Fruit fly (Drosophila melanogaster) S2 (cell line): ENCODE data around the gene sdt.
A peak's percentile ranks its signal among the peaks of the same experiment; 100 is the strongest.

ENCODE experiments used
- CG8478 ChIP-seq: fragments of >200 bp; optimal IDR thresholded peaks from 2 replicates; lab custom pipeline; 2018
- CTCF ChIP-seq, 2 experiments: fragments of >200 bp; optimal IDR thresholded peaks; 2 replicates each; lab custom pipeline; 2018

The sdt gene

dm6 chrX:8178165-8178955 is at the start of gene sdt:
Gene sdt, plus strand, starts transcription at chrX:8178549.
- TF ChIP-seq CTCF (optimal IDR thresholded peaks at IDR 0.05; lab: Kevin White, UChicago), result no peak
- no peak for TF ChIP-seq CG8478 (lab: Kevin White, UChicago)

- TF ChIP-seq CG8478 (lab: Kevin White, UChicago) (no peak), CTCF (optimal IDR thresholded peaks at IDR 0.05; lab: Kevin White, UChicago) (no peak)
Measured at dm6 chrX:8129204-8129997, 48.9 kb upstream of the sdt start, which contains the start of gene CG2116. Gene CG2116, plus strand, starts transcription at chrX:8129812.

DNA sequence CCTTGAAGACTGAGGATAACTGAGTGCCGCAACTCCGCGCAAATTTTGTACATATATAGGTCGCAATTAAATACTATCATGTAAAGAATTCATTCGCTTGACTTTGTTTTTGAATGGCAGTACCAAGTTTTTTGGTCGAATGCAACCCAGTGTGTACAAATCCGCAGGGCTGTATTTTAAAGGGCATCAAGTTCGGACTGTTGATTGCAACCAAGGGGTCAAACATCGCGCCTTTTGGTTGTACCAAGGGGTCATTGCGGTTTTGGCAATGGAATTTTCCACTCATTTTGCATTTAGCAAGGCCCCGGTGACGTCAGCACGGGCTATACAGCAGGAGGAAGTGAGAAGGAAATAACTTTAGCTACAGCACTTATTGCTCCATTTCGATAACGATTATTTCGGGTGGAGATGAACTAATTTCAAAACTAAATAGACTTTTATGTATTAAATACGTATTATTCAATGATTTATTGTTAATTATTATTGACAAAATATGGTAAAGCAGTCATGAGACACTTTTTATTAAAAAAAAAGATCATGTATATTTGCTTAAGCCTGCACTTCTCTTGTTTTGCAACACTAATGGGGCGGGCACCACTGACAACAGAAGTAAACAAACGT is 46.5 kb upstream of the sdt start, which contains the start of gene CG10958:
TSS of gene CG10958 (plus strand) at position 593 of the 621 bp plus-strand sequence.
- TF ChIP-seq CG8478 (lab: Kevin White, UChicago) (no peak), CTCF (optimal IDR thresholded peaks at IDR 0.05; lab: Kevin White, UChicago) (no peak)

dm6 chrX:8135420-8135874 is 42.9 kb upstream of the sdt start, which contains the start of the genes cyr and CG2120:
Gene cyr, minus strand, starts transcription at chrX:8135713.
Gene CG2120, plus strand, starts transcription at chrX:8135824.
- TF ChIP-seq CTCF (optimal IDR thresholded peaks at IDR 0.05; lab: Kevin White, UChicago) (no peak), CG8478 (lab: Kevin White, UChicago) (no peak)

dm6 chrX:8137285-8137684 is 41.1 kb upstream of the sdt start:
- no peak for TF ChIP-seq CG8478 (lab: Kevin White, UChicago)
- TF ChIP-seq CTCF (optimal IDR thresholded peaks at IDR 0.05; lab: Kevin White, UChicago), result no peak

- no peak for TF ChIP-seq CG8478 (lab: Kevin White, UChicago)
- no peak for TF ChIP-seq CTCF (optimal IDR thresholded peaks at IDR 0.05; lab: Kevin White, UChicago)
Measured at dm6 chrX:8140707-8141106, 37.6 kb upstream of the sdt start.

DNA sequence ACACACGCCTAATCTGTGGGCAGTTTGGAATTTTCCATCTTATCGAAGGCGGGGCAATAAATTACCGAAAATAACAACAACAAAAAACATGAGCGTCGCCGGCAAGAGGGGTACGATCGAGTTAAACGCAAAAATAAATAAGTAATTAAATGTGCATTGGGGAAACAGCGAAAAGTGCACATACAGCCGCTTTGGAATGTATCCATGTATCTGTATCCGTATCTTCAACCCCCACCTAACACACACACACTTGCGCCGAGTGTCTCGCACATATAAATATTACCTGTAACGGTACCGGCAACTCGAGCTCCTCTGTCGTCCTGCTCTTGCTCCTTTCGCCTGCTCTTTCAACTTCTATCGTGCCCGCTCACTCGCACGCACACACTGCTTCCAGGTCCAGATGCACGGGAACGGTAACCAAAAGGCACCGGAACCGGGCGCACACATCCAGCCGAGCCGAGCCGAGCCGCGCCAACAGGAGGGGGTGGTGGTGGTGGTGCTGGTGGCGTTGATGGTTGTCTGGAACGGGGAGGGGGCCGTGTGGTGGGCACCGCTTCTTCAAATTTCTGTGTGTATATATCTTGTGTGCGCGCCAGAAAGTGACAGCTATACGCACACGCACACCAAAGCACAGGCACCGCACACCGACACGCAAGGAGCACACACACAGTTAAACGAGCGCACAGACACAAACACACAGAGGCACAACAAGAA is 36.8 kb upstream of the sdt start:
- no peak for TF ChIP-seq CG8478 (lab: Kevin White, UChicago)
- TF ChIP-seq CTCF (optimal IDR thresholded peaks at IDR 0.05; lab: Kevin White, UChicago), result no peak

dm6 chrX:8142067-8142462 is 36.3 kb upstream of the sdt start, which contains the start of gene Smox:
Gene Smox, minus strand, starts transcription at chrX:8142279.
- TF ChIP-seq CG8478 (lab: Kevin White, UChicago), result no peak
- peak in 1 of 2 experiments; percentile 10 for TF ChIP-seq CTCF (optimal IDR thresholded peaks at IDR 0.05; lab: Kevin White, UChicago)

DNA sequence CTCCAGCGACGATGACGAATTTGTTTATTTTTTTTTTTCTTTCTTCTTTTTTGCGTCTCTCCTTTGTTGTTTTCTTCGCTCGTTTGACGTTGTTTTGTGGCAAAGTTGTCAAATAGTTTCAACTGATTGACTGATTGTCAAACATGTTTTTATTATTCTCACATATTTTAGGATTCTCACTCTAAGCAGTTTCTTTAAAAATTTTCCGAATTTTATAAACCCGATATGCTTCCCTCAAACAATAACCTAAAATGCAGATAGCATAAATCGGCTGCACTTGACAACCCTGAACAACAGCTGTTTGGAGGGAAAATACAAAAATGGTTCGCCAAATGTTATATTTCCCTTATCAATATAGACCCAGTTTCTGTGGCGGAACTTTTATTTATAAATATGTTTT is 34.8 kb upstream of the sdt start, which contains the start of gene CG17982:
TSS of gene CG17982 (minus strand) at position 299 of the 400 bp plus-strand sequence.
- TF ChIP-seq CG8478 (lab: Kevin White, UChicago) (no peak), CTCF (optimal IDR thresholded peaks at IDR 0.05; lab: Kevin White, UChicago) (no peak)

DNA sequence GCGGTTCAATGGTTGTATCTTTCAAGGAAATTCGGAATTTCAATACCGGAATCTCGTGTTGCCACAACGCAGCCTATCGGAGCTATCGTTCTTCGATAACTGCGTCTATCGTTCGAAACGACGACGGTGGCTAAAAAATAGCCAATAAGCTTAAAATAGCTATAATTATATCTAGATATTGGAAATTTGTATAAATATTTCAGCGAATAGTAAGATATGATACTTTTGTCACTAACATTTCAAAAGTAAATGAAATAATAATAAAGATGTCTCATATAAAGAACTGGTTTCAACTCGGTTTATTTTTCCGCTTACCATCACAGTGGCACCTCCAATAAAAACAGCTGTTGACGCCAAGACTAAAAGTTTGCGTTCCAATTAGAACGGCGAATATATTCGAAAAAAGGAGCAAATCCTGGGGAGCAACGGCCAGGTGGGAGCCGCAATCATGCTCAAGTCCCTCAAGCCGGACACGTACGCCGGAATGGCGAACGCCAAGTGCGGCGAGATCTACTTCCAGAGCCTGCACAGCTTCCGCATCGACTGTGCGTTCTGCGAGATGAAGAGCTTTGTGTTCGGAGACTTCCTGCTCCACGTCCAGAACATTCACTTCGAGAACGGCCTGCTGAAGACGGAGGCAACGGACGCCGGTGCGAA is 32.7 kb upstream of the sdt start, which contains the start of the genes alpha-PheRS and CG2129:
TSS of gene alpha-PheRS (minus strand) at position 102 of the 657 bp plus-strand sequence.
TSS of gene CG2129 (plus strand) at position 339 of the 657 bp plus-strand sequence.
- TF ChIP-seq CTCF (optimal IDR thresholded peaks at IDR 0.05; lab: Kevin White, UChicago), result no peak
- no peak for TF ChIP-seq CG8478 (lab: Kevin White, UChicago)

- TF ChIP-seq CG8478 (lab: Kevin White, UChicago), result no peak
- TF ChIP-seq CTCF (optimal IDR thresholded peaks at IDR 0.05; lab: Kevin White, UChicago), result no peak
Measured at dm6 chrX:8147649-8148048, 30.7 kb upstream of the sdt start, which contains the start of gene CG15336. Gene CG15336, plus strand, starts transcription at chrX:8147949.

- TF ChIP-seq CTCF (optimal IDR thresholded peaks at IDR 0.05; lab: Kevin White, UChicago), result no peak
- no peak for TF ChIP-seq CG8478 (lab: Kevin White, UChicago)
Measured at dm6 chrX:8148556-8148955, 29.8 kb upstream of the sdt start, which contains the start of gene CG10959. Gene CG10959, plus strand, starts transcription at chrX:8148783.

- no peak for TF ChIP-seq CG8478 (lab: Kevin White, UChicago)
- no peak for TF ChIP-seq CTCF (optimal IDR thresholded peaks at IDR 0.05; lab: Kevin White, UChicago)
Measured at dm6 chrX:8152077-8152476, 26.3 kb upstream of the sdt start, which contains the start of gene Gbeta5. Gene Gbeta5, minus strand, starts transcription at chrX:8152275.
